ENCODE assay signal across 4 worm cellular contexts in genomic region chrX:2641094-2641493, ce11.
TF ChIP-seq lines count a peak whose summit lies in the region.

No protein-coding gene starts in this region.

TF ChIP-seq in whole organism, L1 larva, 84 proteins besides CTCF, POLR2A, EP300 and RAD21 (continues in another document):
- TF ChIP-seq lin-14 (GFP tag; optimal IDR thresholded peaks at IDR 0.05; lab: Kevin White, UChicago) = peak; percentile 31
- TF ChIP-seq nhr-71 (tag; optimal IDR thresholded peaks at IDR 0.05; lab: Kevin White, UChicago) = peak; percentile 0
- no peak for TF ChIP-seq pax-3 (tag; optimal IDR thresholded peaks at IDR 0.05; lab: Kevin White, UChicago)
- no peak for TF ChIP-seq ceh-90 (tag; optimal IDR thresholded peaks at IDR 0.05; lab: Kevin White, UChicago)
- no peak for TF ChIP-seq egl-27 (tag; optimal IDR thresholded peaks at IDR 0.05; lab: Kevin White, UChicago)
- no peak for TF ChIP-seq fos-1 (tag; optimal IDR thresholded peaks at IDR 0.05; lab: Kevin White, UChicago)
- no peak for TF ChIP-seq ama-1 (optimal IDR thresholded peaks at IDR 0.05; lab: Kevin White, UChicago)
- no peak for TF ChIP-seq lin-39 (tag; optimal IDR thresholded peaks at IDR 0.05; lab: Kevin White, UChicago)
- TF ChIP-seq nhr-20 (tag; optimal IDR thresholded peaks at IDR 0.05; lab: Kevin White, UChicago) = no peak
- no peak for TF ChIP-seq ets-5 (GFP tag; IDR thresholded peaks at IDR 0.05; lab: Robert Waterston, UW)
- TF ChIP-seq skn-1 (tag; optimal IDR thresholded peaks at IDR 0.05; lab: Kevin White, UChicago) = peak; percentile 86
- no peak for TF ChIP-seq ztf-11 (tag; optimal IDR thresholded peaks at IDR 0.05; lab: Kevin White, UChicago)
- TF ChIP-seq fkh-8 (tag; optimal IDR thresholded peaks at IDR 0.05; lab: Kevin White, UChicago) = peak; percentile 11
- TF ChIP-seq elt-2 (tag; optimal IDR thresholded peaks at IDR 0.05; lab: Kevin White, UChicago) = no peak
- TF ChIP-seq nhr-84 (tag; optimal IDR thresholded peaks at IDR 0.05; lab: Kevin White, UChicago) = no peak
- TF ChIP-seq sox-4 (tag; optimal IDR thresholded peaks at IDR 0.05; lab: Kevin White, UChicago) = no peak
- no peak for TF ChIP-seq xbp-1 (tag; optimal IDR thresholded peaks at IDR 0.05; lab: Kevin White, UChicago)
- no peak for TF ChIP-seq lin-15B (tag; optimal IDR thresholded peaks at IDR 0.05; lab: Kevin White, UChicago)
- TF ChIP-seq nhr-237 (tag; optimal IDR thresholded peaks at IDR 0.05; lab: Kevin White, UChicago) = no peak
- no peak for TF ChIP-seq sup-37 (GFP tag; optimal IDR thresholded peaks at IDR 0.05; lab: Kevin White, UChicago)
- TF ChIP-seq tbx-2 (tag; optimal IDR thresholded peaks at IDR 0.05; lab: Kevin White, UChicago) = no peak
- peak in 1 of 3 experiments; percentile 12 for TF ChIP-seq ceh-82 (tag; optimal IDR thresholded peaks at IDR 0.05; lab: Kevin White, UChicago)
- TF ChIP-seq hlh-4 (tag; optimal IDR thresholded peaks at IDR 0.05; lab: Kevin White, UChicago) = no peak
- no peak for TF ChIP-seq nhr-47 (tag; optimal IDR thresholded peaks at IDR 0.05; lab: Kevin White, UChicago)

TF ChIP-seq in whole organism, L2 larva, 48 proteins besides CTCF, POLR2A, EP300 and RAD21:
- TF ChIP-seq nhr-11 (tag; optimal IDR thresholded peaks at IDR 0.05; lab: Kevin White, UChicago) (no peak), unc-55 (GFP tag; optimal IDR thresholded peaks at IDR 0.05; lab: Kevin White, UChicago) (peak; percentile 4), Y55F3AM.14 (GFP tag; optimal IDR thresholded peaks at IDR 0.05; lab: Kevin White, UChicago) (no peak), nhr-21 (tag; optimal IDR thresholded peaks at IDR 0.05; lab: Kevin White, UChicago) (no peak), snpc-4 (tag; optimal IDR thresholded peaks at IDR 0.05; lab: Kevin White, UChicago) (no peak), ZK546.5 (tag; optimal IDR thresholded peaks at IDR 0.05; lab: Kevin White, UChicago) (no peak), ceh-82 (tag; optimal IDR thresholded peaks at IDR 0.05; lab: Kevin White, UChicago) (no peak), nhr-129 (tag; optimal IDR thresholded peaks at IDR 0.05; lab: Kevin White, UChicago) (no peak)

TF ChIP-seq in whole organism, L4 larva, 104 proteins besides CTCF, POLR2A, EP300 and RAD21:
- TF ChIP-seq nhr-237 (tag; optimal IDR thresholded peaks at IDR 0.05; lab: Kevin White, UChicago) (no peak), aha-1 (tag; lab: Kevin White, UChicago) (peak; percentile 11)
TF ChIP-seq in whole organism, L4 larva: peak in this region for 1.

TF ChIP-seq in whole organism, young adult, 124 proteins besides CTCF, POLR2A, EP300 and RAD21:
- TF ChIP-seq snpc-4 (GFP tag; optimal IDR thresholded peaks at IDR 0.05; lab: Kevin White, UChicago) (no peak), snpc-4 (tag; optimal IDR thresholded peaks at IDR 0.05; lab: Kevin White, UChicago) (no peak), F10E7.11 (tag; optimal IDR thresholded peaks at IDR 0.05; lab: Kevin White, UChicago) (no peak), Y67H2A.10 (GFP tag; conservative IDR thresholded peaks at IDR 0.05; lab: Robert Waterston, UW) (no peak), cebp-1 (GFP tag; IDR thresholded peaks at IDR 0.05; lab: Robert Waterston, UW) (no peak), cebp-1 (tag; optimal IDR thresholded peaks at IDR 0.05; lab: Kevin White, UChicago) (peak; percentile 62), akir-1 (GFP tag; optimal IDR thresholded peaks at IDR 0.05; lab: Kevin White, UChicago) (no peak), fkh-3 (tag; optimal IDR thresholded peaks at IDR 0.05; lab: Kevin White, UChicago) (no peak)
TF ChIP-seq in whole organism, young adult: peak in this region for 1.
